Worm (Caenorhabditis elegans): ENCODE data around the gene ZK1098.12.

ce11 chrIII:9525252-9525651 lies 19.7 kb upstream of the ZK1098.12 start, which contains the start of gene trpp-3:
- no peak for TF ChIP-seq lsy-2 (tag; optimal IDR thresholded peaks at IDR 0.05)
- no peak for TF ChIP-seq elt-3 (tag; optimal IDR thresholded peaks at IDR 0.05)
- TF ChIP-seq pha-4 (tag; optimal IDR thresholded peaks at IDR 0.05) = no peak
- TF ChIP-seq M03D4.4 (tag; optimal IDR thresholded peaks at IDR 0.05) = no peak
- no peak for TF ChIP-seq nhr-237 (tag; optimal IDR thresholded peaks at IDR 0.05)
- no peak for TF ChIP-seq nhr-28 (tag; optimal IDR thresholded peaks at IDR 0.05)
- TF ChIP-seq snpc-4 (tag; optimal IDR thresholded peaks at IDR 0.05) = no peak
- no peak for TF ChIP-seq nhr-76 (tag; optimal IDR thresholded peaks at IDR 0.05)
- TF ChIP-seq hlh-1 (tag; optimal IDR thresholded peaks at IDR 0.05) = no peak

All from whole organism, mixed stage, embryonic.